Worm (Caenorhabditis elegans) whole organism, L2 larva: ENCODE measurements around the gene W02C12.2.

Source experiments
- aly-2 ChIP-seq: fragments of 150-350 bp; optimal IDR thresholded peaks from 2 replicates; lab custom pipeline; 2014; ENCODE audit warnings: missing biosample characterization, missing genetic modification characterization
- unc-62 ChIP-seq: fragments of 150-350 bp; optimal IDR thresholded peaks from 2 replicates; lab custom pipeline; 2014; ENCODE audit warnings: missing biosample characterization, missing genetic modification reagents, missing genetic modification characterization
- ztf-4 ChIP-seq: fragments of 150-350 bp; optimal IDR thresholded peaks from 2 replicates; lab custom pipeline; 2014; ENCODE audit warnings: missing biosample characterization, missing genetic modification characterization

DNA sequence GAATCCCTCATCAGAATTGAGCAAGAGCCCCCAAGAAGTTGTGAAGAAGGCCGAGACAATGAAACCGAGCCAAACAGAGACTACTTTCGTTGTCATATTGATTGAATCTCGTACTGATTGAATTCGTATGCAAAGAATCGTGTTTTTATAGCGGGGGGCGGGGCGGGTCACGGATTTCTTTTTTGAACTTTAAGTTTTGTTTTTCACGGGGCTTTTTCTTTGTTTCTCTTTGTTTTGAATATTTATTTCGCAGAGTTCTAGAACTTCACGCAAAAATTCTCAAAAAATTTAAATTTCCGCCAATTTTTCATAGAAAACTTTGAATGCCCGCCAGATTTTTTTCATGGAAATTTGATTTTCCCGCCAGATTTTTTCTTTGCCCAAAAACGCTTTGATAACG is 51.7 kb downstream of the W02C12.2 start, which contains the start of gene clec-73:
- TF ChIP-seq unc-62 (GFP tag; lab: Kevin White, UChicago) (no peak), ztf-4 (tag; lab: Kevin White, UChicago) (no peak), aly-2 (no peak)
